Worm (Caenorhabditis elegans) whole organism, late embryonic: ENCODE measurements around the gene pqn-75.

ENCODE experiments used
- C38D4.7 ChIP-seq: fragments of 200-800 bp; sonication (Bioruptor generic); optimal IDR thresholded peaks from 2 replicates; lab custom pipeline; 2018; ENCODE audit warnings: mild to moderate bottlenecking, missing genetic modification characterization, moderate library complexity, missing compliant biosample characterization
- F13H6.1 ChIP-seq: sonication (generic microtip); optimal IDR thresholded peaks from 2 replicates; lab custom pipeline; 2016; ENCODE audit warnings: missing genetic modification characterization, missing compliant biosample characterization
- K02D7.2 ChIP-seq: sonication (generic microtip); optimal IDR thresholded peaks from 2 replicates; lab custom pipeline; 2017; ENCODE audit warnings: mild to moderate bottlenecking, missing genetic modification characterization, missing compliant biosample characterization
- ama-1 ChIP-seq: fragments of 150-350 bp; optimal IDR thresholded peaks from 2 replicates; lab custom pipeline; 2014
- ceh-14 ChIP-seq: sonication (generic microtip); optimal IDR thresholded peaks from 2 replicates; lab custom pipeline; 2016; ENCODE audit warnings: missing genotype, missing genetic modification characterization, missing compliant biosample characterization
- ceh-18 ChIP-seq: sonication (generic microtip); optimal IDR thresholded peaks from 2 replicates; lab custom pipeline; 2016; ENCODE audit warnings: missing genetic modification characterization, missing compliant biosample characterization
- ceh-19 ChIP-seq: fragments of 200-800 bp; sonication (Bioruptor generic); optimal IDR thresholded peaks from 2 replicates; lab custom pipeline; 2018; ENCODE audit warnings: mild to moderate bottlenecking, missing genetic modification characterization, missing compliant biosample characterization
- ceh-22 ChIP-seq: sonication (generic microtip); optimal IDR thresholded peaks from 2 replicates; lab custom pipeline; 2017; ENCODE audit warnings: missing biosample characterization, missing genetic modification characterization
- ceh-30 ChIP-seq: fragments of 150-350 bp; optimal IDR thresholded peaks from 2 replicates; lab custom pipeline; 2014; ENCODE audit warnings: missing biosample characterization, missing genetic modification characterization
- ceh-31 ChIP-seq: sonication (generic microtip); optimal IDR thresholded peaks from 2 replicates; lab custom pipeline; 2016; ENCODE audit warnings: missing genetic modification characterization, missing compliant biosample characterization
- ceh-34 ChIP-seq: sonication (generic microtip); optimal IDR thresholded peaks from 2 replicates; lab custom pipeline; 2016; ENCODE audit warnings: mild to moderate bottlenecking, missing genetic modification characterization, missing compliant biosample characterization
- ceh-45 ChIP-seq: fragments of 200-800 bp; sonication (Bioruptor generic); IDR thresholded peaks from 2 replicates; pipeline ENCODE4 v1.3.6; 2022; ENCODE audit warnings: missing genetic modification reagents, missing genetic modification characterization, missing compliant biosample characterization
- ceh-6 ChIP-seq: fragments of 200-800 bp; sonication (Bioruptor generic); optimal IDR thresholded peaks from 2 replicates; lab custom pipeline; 2018; ENCODE audit warnings: mild to moderate bottlenecking, missing genetic modification characterization, missing compliant biosample characterization
- dmd-4 ChIP-seq: sonication (generic microtip); optimal IDR thresholded peaks from 2 replicates; lab custom pipeline; 2016; ENCODE audit warnings: borderline replicate concordance, missing genetic modification characterization, missing compliant biosample characterization
- dve-1 ChIP-seq: sonication (generic microtip); optimal IDR thresholded peaks from 2 replicates; lab custom pipeline; 2017; ENCODE audit warnings: antibody characterized with exemption, mild to moderate bottlenecking, missing genetic modification characterization, missing compliant biosample characterization
- elt-2 ChIP-seq: sonication (generic microtip); optimal IDR thresholded peaks from 2 replicates; lab custom pipeline; 2016; ENCODE audit warnings: missing genetic modification reagents, missing genetic modification characterization, missing compliant biosample characterization
- eyg-1 ChIP-seq: sonication (generic microtip); optimal IDR thresholded peaks from 2 replicates; lab custom pipeline; 2016; ENCODE audit warnings: missing genotype, missing genetic modification characterization, missing compliant biosample characterization
- fax-1 ChIP-seq: sonication (generic microtip); optimal IDR thresholded peaks from 2 replicates; lab custom pipeline; 2016; ENCODE audit warnings: missing genotype, missing genetic modification characterization, missing compliant biosample characterization
- fkh-10 ChIP-seq: fragments of 150-350 bp; optimal IDR thresholded peaks from 2 replicates; lab custom pipeline; 2014; ENCODE audit warnings: missing biosample characterization, missing genetic modification reagents, missing genetic modification characterization
- hlh-30 ChIP-seq: sonication (generic microtip); optimal IDR thresholded peaks from 2 replicates; lab custom pipeline; 2017; ENCODE audit warnings: antibody characterized with exemption, missing genetic modification characterization, missing compliant biosample characterization; ENCODE audit not compliant: insufficient read depth
- lin-11 ChIP-seq: fragments of 200-800 bp; sonication (Bioruptor generic); optimal IDR thresholded peaks from 2 replicates; lab custom pipeline; 2018; ENCODE audit warnings: mild to moderate bottlenecking, missing genetic modification characterization, missing compliant biosample characterization
- madf-2 ChIP-seq: sonication (generic microtip); optimal IDR thresholded peaks from 2 replicates; lab custom pipeline; 2017; ENCODE audit warnings: missing genetic modification characterization, missing compliant biosample characterization
- nhr-11 ChIP-seq: fragments of 150-350 bp; optimal IDR thresholded peaks from 2 replicates; lab custom pipeline; 2014; ENCODE audit warnings: missing biosample characterization, missing genetic modification characterization
- nhr-232 ChIP-seq: sonication (generic microtip); optimal IDR thresholded peaks from 2 replicates; lab custom pipeline; 2016; ENCODE audit warnings: missing genetic modification characterization, missing compliant biosample characterization
- npax-4 ChIP-seq: sonication (generic microtip); optimal IDR thresholded peaks from 2 replicates; lab custom pipeline; 2016; ENCODE audit warnings: missing genetic modification characterization, missing compliant biosample characterization
- pax-1 ChIP-seq: fragments of 150-350 bp; optimal IDR thresholded peaks from 2 replicates; lab custom pipeline; 2014; ENCODE audit warnings: missing biosample characterization, missing genetic modification characterization
- pha-4 ChIP-seq: fragments of 150-350 bp; optimal IDR thresholded peaks from 2 replicates; lab custom pipeline; 2018; ENCODE audit warnings: missing biosample characterization, missing genetic modification reagents, missing genetic modification characterization
- pqm-1 ChIP-seq: sonication (generic microtip); optimal IDR thresholded peaks from 2 replicates; lab custom pipeline; 2016; ENCODE audit warnings: missing genetic modification characterization, missing compliant biosample characterization
- ref-2 ChIP-seq: sonication (generic microtip); optimal IDR thresholded peaks from 2 replicates; lab custom pipeline; 2016; ENCODE audit warnings: missing genetic modification characterization, missing compliant biosample characterization
- sdc-2 ChIP-seq: sonication (generic microtip); optimal IDR thresholded peaks from 2 replicates; lab custom pipeline; 2016; ENCODE audit warnings: missing genotype, missing genetic modification characterization, missing compliant biosample characterization
- sox-2 ChIP-seq: fragments of 200-800 bp; sonication (Bioruptor generic); IDR thresholded peaks from 2 replicates; pipeline ENCODE4 v1.3.6; 2022; ENCODE audit warnings: missing genetic modification reagents, missing genetic modification characterization, missing compliant biosample characterization
- tbx-7 ChIP-seq: sonication (generic microtip); optimal IDR thresholded peaks from 2 replicates; lab custom pipeline; 2016; ENCODE audit warnings: missing genotype, missing genetic modification characterization, missing compliant biosample characterization
- ttx-3 ChIP-seq: sonication (generic microtip); optimal IDR thresholded peaks from 2 replicates; lab custom pipeline; 2016; ENCODE audit warnings: missing genetic modification reagents, missing genetic modification characterization, missing compliant biosample characterization
- unc-55 ChIP-seq: sonication (generic microtip); optimal IDR thresholded peaks from 2 replicates; lab custom pipeline; 2017; ENCODE audit warnings: missing biosample characterization, missing genetic modification reagents, missing genetic modification characterization
- unc-86 ChIP-seq: sonication (generic microtip); optimal IDR thresholded peaks from 2 replicates; lab custom pipeline; 2016; ENCODE audit warnings: missing genetic modification characterization, missing compliant biosample characterization
- zip-5 ChIP-seq: sonication (generic microtip); optimal IDR thresholded peaks from 2 replicates; lab custom pipeline; 2016; ENCODE audit warnings: missing genetic modification characterization, missing compliant biosample characterization

Gene pqn-75

DNA sequence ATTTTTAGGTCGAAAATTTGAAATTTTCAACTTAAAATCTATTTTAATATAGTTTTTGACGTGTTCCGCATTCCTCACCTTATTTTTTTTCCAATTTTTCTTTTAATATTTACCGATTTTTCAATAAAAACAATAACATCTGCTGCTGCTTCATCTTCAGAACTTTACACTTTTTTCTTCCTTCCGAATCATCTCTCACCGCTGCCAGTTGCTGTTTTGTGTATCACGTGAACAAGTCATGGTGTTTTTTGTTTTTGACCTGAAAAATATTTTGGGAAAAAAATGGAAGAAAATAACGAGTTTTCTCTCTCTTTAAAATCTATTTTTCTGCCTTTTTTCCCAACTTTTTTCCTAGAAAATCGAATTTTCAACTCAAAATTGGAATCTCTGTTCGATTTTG is 27.6 kb downstream of the pqn-75 start:
- TF ChIP-seq unc-86 (tag; lab: Kevin White, UChicago) (no peak), fkh-10 (no peak), nhr-232 (no peak), ceh-19 (GFP tag; lab: Kevin White, UChicago) (no peak), ttx-3 (tag; lab: Kevin White, UChicago) (no peak), ceh-18 (tag; lab: Kevin White, UChicago) (no peak)

DNA sequence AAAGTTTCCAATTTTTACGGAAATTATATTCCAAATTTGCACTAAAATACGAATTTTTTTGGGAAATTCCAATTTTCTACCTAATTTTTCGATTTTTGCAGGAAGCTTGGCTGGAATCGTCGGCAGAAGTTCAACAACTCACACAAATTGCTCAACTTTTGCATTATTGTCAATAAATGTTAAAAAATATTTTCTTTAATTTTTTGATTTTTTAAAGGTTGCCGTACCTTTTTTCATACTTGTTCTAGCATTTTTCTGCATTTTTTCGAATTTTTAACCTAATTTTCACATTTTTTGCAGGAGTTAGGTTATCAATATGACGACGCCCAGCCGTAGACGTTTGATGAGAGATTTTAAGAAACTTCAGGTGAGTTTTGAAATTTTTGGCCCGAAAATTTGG is 30.6 kb downstream of the pqn-75 start, which contains the start of gene ubc-1:
Gene ubc-1 (plus strand): TSS at position 301 of the 400 bp plus-strand sequence.
- TF ChIP-seq ceh-31 (tag; lab: Kevin White, UChicago) (no peak), ceh-18 (tag; lab: Kevin White, UChicago) (no peak), sox-2 (GFP tag; lab: Robert Waterston, UW) (no peak), ref-2 (tag; lab: Kevin White, UChicago) (no peak), madf-2 (tag; lab: Kevin White, UChicago) (no peak), pqm-1 (tag; lab: Kevin White, UChicago) (no peak), ceh-34 (tag; lab: Kevin White, UChicago) (no peak), ceh-30 (tag; lab: Kevin White, UChicago) (no peak), ceh-22 (no peak), F13H6.1 (tag; lab: Kevin White, UChicago) (no peak), eyg-1 (no peak), K02D7.2 (no peak), ceh-45 (GFP tag; lab: Robert Waterston, UW) (no peak), nhr-11 (tag; lab: Kevin White, UChicago) (no peak), dmd-4 (tag; lab: Kevin White, UChicago) (no peak), ttx-3 (tag; lab: Kevin White, UChicago) (no peak), zip-5 (tag; lab: Kevin White, UChicago) (no peak), C38D4.7 (GFP tag; lab: Kevin White, UChicago) (no peak), hlh-30 (tag; lab: Kevin White, UChicago) (no peak), sdc-2 (no peak)

DNA sequence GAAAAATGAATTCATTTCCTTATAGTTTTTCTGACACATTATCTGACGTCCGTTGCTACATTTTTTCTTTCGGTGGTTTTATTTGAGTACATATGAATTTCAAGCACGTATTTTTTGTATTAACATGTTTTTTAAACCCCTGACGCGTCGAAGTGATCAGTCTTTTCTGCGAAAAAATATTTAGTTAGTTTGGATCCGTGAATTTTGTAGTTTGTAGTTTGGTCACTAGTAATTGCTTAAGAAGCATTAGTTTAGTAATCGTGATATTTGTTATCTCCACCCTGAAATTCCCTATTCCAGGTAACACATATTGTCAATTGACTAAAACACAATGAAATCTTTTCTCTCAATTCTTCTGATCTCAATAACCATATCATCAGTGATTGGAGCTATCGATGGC is 36.6 kb downstream of the pqn-75 start, which contains the start of gene C35B1.7:
Gene C35B1.7 (plus strand): TSS at position 301 of the 400 bp plus-strand sequence.
- no peak for TF ChIP-seq fax-1 (tag; lab: Kevin White, UChicago)
- TF ChIP-seq dve-1 (tag; lab: Kevin White, UChicago), result no peak
- TF ChIP-seq ceh-30 (tag; lab: Kevin White, UChicago), result no peak
- TF ChIP-seq ceh-6 (GFP tag; lab: Kevin White, UChicago), result no peak
- no peak for TF ChIP-seq ceh-14
- TF ChIP-seq pax-1 (tag; lab: Kevin White, UChicago), result no peak
- no peak for TF ChIP-seq zip-5 (tag; lab: Kevin White, UChicago)
- TF ChIP-seq ceh-22, result no peak
- TF ChIP-seq ref-2 (tag; lab: Kevin White, UChicago), result no peak
- TF ChIP-seq tbx-7 (tag; lab: Kevin White, UChicago), result no peak
- no peak for TF ChIP-seq elt-2 (tag; lab: Kevin White, UChicago)
- no peak for TF ChIP-seq sdc-2
- no peak for TF ChIP-seq lin-11
- no peak for TF ChIP-seq ceh-45 (GFP tag; lab: Robert Waterston, UW)
- no peak for TF ChIP-seq ama-1 (lab: Kevin White, UChicago)
- no peak for TF ChIP-seq madf-2 (tag; lab: Kevin White, UChicago)
- TF ChIP-seq fkh-10, result no peak
- no peak for TF ChIP-seq dmd-4 (tag; lab: Kevin White, UChicago)

DNA sequence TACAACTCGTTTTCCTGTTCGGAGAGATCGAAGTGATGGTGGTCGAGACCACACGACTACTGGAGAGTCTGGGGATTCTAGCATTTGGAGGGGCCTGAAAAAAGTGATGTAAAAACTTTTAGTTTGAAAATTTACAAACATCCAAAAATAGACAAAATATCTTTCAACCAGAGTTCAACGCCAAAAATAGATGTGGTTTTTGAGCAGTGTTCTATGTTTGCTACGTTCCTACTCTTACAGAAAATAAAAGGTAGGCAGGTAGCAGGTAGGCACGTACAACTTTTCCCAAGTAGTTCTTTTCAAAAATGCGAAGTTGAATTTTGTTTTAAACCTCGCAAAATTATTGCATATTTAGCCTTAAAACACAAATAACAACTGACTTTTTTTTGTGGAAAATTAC is 40.3 kb downstream of the pqn-75 start, which contains the start of gene F49F1.14:
Gene F49F1.14 (minus strand): TSS at position 101 of the 400 bp plus-strand sequence.
- TF ChIP-seq ceh-30 (tag; lab: Kevin White, UChicago) (no peak), fkh-10 (no peak), npax-4 (tag; lab: Kevin White, UChicago) (no peak), lin-11 (no peak), unc-55 (GFP tag; lab: Kevin White, UChicago) (no peak), hlh-30 (tag; lab: Kevin White, UChicago) (no peak), ref-2 (tag; lab: Kevin White, UChicago) (no peak), ceh-22 (no peak), ceh-45 (GFP tag; lab: Robert Waterston, UW) (no peak), pha-4 (tag; lab: Kevin White, UChicago) (no peak)
- TF ChIP-seq, all 69 proteins: peak for 0
